Worm (Caenorhabditis elegans) whole organism, L4 larva: Measurements from ENCODE around the gene T09F5.20.

Source experiments
- D1046.2 ChIP-seq: fragments of 200-800 bp; sonication (Bioruptor generic); IDR thresholded peaks from 2 replicates; pipeline ENCODE4 v1.3.6; 2022; ENCODE audit warnings: missing genetic modification characterization, missing compliant biosample characterization
- F10B5.3 ChIP-seq: sonication (generic microtip); optimal IDR thresholded peaks from 2 replicates; lab custom pipeline; 2016; ENCODE audit warnings: mild to moderate bottlenecking, missing genetic modification characterization, missing compliant biosample characterization
- F26F4.8 ChIP-seq: fragments of 200-800 bp; sonication (Bioruptor generic); conservative IDR thresholded peaks from 2 replicates; pipeline ENCODE4 v1.3.6; 2022; ENCODE audit warnings: missing genetic modification characterization, missing compliant biosample characterization
- F49E8.2 ChIP-seq: sonication (generic microtip); optimal IDR thresholded peaks from 2 replicates; lab custom pipeline; 2016; ENCODE audit warnings: missing compliant biosample characterization, mild to moderate bottlenecking, missing genetic modification characterization, borderline replicate concordance
- T20F7.1 ChIP-seq: fragments of 200-800 bp; sonication (Bioruptor generic); optimal IDR thresholded peaks from 2 replicates; lab custom pipeline; 2018; ENCODE audit warnings: mild to moderate bottlenecking, missing genetic modification characterization, missing compliant biosample characterization
- T26A8.4 ChIP-seq: fragments of 200-800 bp; sonication (Bioruptor generic); IDR thresholded peaks from 2 replicates; pipeline ENCODE4 v1.3.6; 2022; ENCODE audit warnings: missing genetic modification characterization, missing compliant biosample characterization
- Y48G9A.11 ChIP-seq: fragments of 200-800 bp; sonication (Bioruptor generic); IDR thresholded peaks from 2 replicates; pipeline ENCODE4 v1.3.6; 2022; ENCODE audit warnings: missing genetic modification reagents, missing genetic modification characterization, missing compliant biosample characterization
- Y75B8A.6 ChIP-seq: fragments of 200-800 bp; sonication (Bioruptor generic); IDR thresholded peaks from 2 replicates; pipeline ENCODE4 v1.3.6; 2022; ENCODE audit warnings: missing genetic modification reagents, missing genetic modification characterization, missing compliant biosample characterization
- ZK337.2 ChIP-seq: fragments of 200-800 bp; sonication (Bioruptor generic); IDR thresholded peaks from 2 replicates; pipeline ENCODE4 v1.3.6; 2022; ENCODE audit warnings: missing genetic modification reagents, missing genetic modification characterization, missing compliant biosample characterization
- ama-1 ChIP-seq: fragments of 150-350 bp; optimal IDR thresholded peaks from 2 replicates; lab custom pipeline; 2014; ENCODE audit warnings: inconsistent platforms, mixed read lengths
- attf-4 ChIP-seq: sonication (generic microtip); optimal IDR thresholded peaks from 3 replicates; lab custom pipeline; 2017; ENCODE audit warnings: missing biosample characterization, missing genetic modification characterization
- ceh-20 ChIP-seq: fragments of 200-800 bp; sonication (Bioruptor generic); IDR thresholded peaks from 2 replicates; pipeline ENCODE4 v1.3.6; 2022; ENCODE audit warnings: missing genetic modification reagents, missing genetic modification characterization, missing compliant biosample characterization
- ceh-28 ChIP-seq: fragments of 150-350 bp; optimal IDR thresholded peaks from 2 replicates; lab custom pipeline; 2014; ENCODE audit warnings: missing biosample characterization, missing genetic modification reagents, missing genetic modification characterization
- daf-12 ChIP-seq: fragments of 150-350 bp; optimal IDR thresholded peaks from 2 replicates; lab custom pipeline; 2014; ENCODE audit warnings: missing biosample characterization, missing genetic modification reagents, missing genetic modification characterization
- dmd-8 ChIP-seq: fragments of 200-800 bp; sonication (Bioruptor generic); IDR thresholded peaks from 2 replicates; pipeline ENCODE4 v1.3.6; 2022; ENCODE audit warnings: missing genetic modification characterization, missing compliant biosample characterization
- dmd-9 ChIP-seq: fragments of 200-800 bp; sonication (Bioruptor generic); IDR thresholded peaks from 2 replicates; pipeline ENCODE4 v1.3.6; 2022; ENCODE audit warnings: missing genetic modification reagents, missing genetic modification characterization, missing compliant biosample characterization
- dpl-1 ChIP-seq: fragments of 150-350 bp; optimal IDR thresholded peaks from 2 replicates; lab custom pipeline; 2014; ENCODE audit warnings: missing biosample characterization, missing genetic modification reagents, missing genetic modification characterization
- dve-1 ChIP-seq: sonication (generic microtip); optimal IDR thresholded peaks from 2 replicates; lab custom pipeline; 2017; ENCODE audit warnings: antibody characterized with exemption, mild to moderate bottlenecking, missing genetic modification characterization, missing compliant biosample characterization; ENCODE audit not compliant: insufficient read depth
- fos-1 ChIP-seq: fragments of 150-350 bp; optimal IDR thresholded peaks from 2 replicates; lab custom pipeline; 2014; ENCODE audit warnings: missing biosample characterization, missing genetic modification characterization
- gei-8 ChIP-seq: fragments of 200-800 bp; sonication (Bioruptor generic); optimal IDR thresholded peaks from 2 replicates; lab custom pipeline; 2018; ENCODE audit warnings: mild to moderate bottlenecking, missing genetic modification characterization, missing compliant biosample characterization
- hif-1 ChIP-seq, 2 experiments: sonication (generic microtip); optimal IDR thresholded peaks; 2 replicates each; lab custom pipeline; 2016 to 2017; ENCODE audit warnings: missing compliant biosample characterization in 2 of 2, missing genetic modification characterization in 2 of 2, missing genetic modification reagents in 2 of 2, missing genotype in 2 of 2, mild to moderate bottlenecking in 1 of 2
- lin-15B ChIP-seq: fragments of 150-350 bp; sonication (generic microtip); optimal IDR thresholded peaks from 3 replicates; lab custom pipeline; 2014; ENCODE audit warnings: missing biosample characterization, missing genetic modification characterization
- lin-38 ChIP-seq: fragments of 200-800 bp; sonication (Bioruptor generic); IDR thresholded peaks from 2 replicates; pipeline ENCODE4 v1.3.6; 2022; ENCODE audit warnings: missing genetic modification reagents, missing genetic modification characterization, missing compliant biosample characterization
- lin-39 ChIP-seq: fragments of 150-350 bp; optimal IDR thresholded peaks from 2 replicates; lab custom pipeline; 2014; ENCODE audit warnings: missing biosample characterization, missing genetic modification reagents, missing genetic modification characterization
- lir-3 ChIP-seq: sonication (generic microtip); optimal IDR thresholded peaks from 2 replicates; lab custom pipeline; 2016; ENCODE audit warnings: mild to moderate bottlenecking, missing genetic modification characterization, missing compliant biosample characterization
- lsy-2 ChIP-seq, 2 experiments: fragments of 150-350 bp in 1 of 2; sonication (generic microtip) in 1 of 2; optimal IDR thresholded peaks; 2 replicates each; lab custom pipeline; 2014 to 2017; ENCODE audit warnings: missing biosample characterization in 2 of 2, missing genetic modification characterization in 2 of 2
- madf-5 ChIP-seq, 2 experiments: fragments of 200-800 bp; sonication (Bioruptor generic); IDR thresholded peaks; 2 replicates each; pipeline ENCODE4 v1.3.6; 2022; ENCODE audit warnings: missing compliant biosample characterization in 2 of 2, missing genetic modification characterization in 2 of 2
- mdl-1 ChIP-seq, 2 experiments: fragments of 150-350 bp in 1 of 2; sonication (generic microtip) in 1 of 2; optimal IDR thresholded peaks; 2 replicates each; lab custom pipeline; 2014 to 2017; ENCODE audit warnings: missing biosample characterization in 2 of 2, missing genetic modification characterization in 2 of 2
- mep-1 ChIP-seq: fragments of 150-350 bp; sonication (generic microtip); optimal IDR thresholded peaks from 3 replicates; lab custom pipeline; 2014; ENCODE audit warnings: missing biosample characterization, missing genetic modification characterization
- mes-2 ChIP-seq: sonication (generic microtip); optimal IDR thresholded peaks from 2 replicates; lab custom pipeline; 2016; ENCODE audit warnings: missing genotype, mild to moderate bottlenecking, missing genetic modification characterization, missing compliant biosample characterization; ENCODE audit not compliant: poor library complexity, severe bottlenecking
- nhr-10 ChIP-seq: fragments of 150-350 bp; optimal IDR thresholded peaks from 2 replicates; lab custom pipeline; 2014; ENCODE audit warnings: missing biosample characterization, missing genetic modification characterization
- nhr-102 ChIP-seq: sonication (generic microtip); optimal IDR thresholded peaks from 2 replicates; lab custom pipeline; 2016; ENCODE audit warnings: mild to moderate bottlenecking, missing genetic modification characterization, moderate library complexity, missing compliant biosample characterization
- nhr-11 ChIP-seq: fragments of 150-350 bp; optimal IDR thresholded peaks from 2 replicates; lab custom pipeline; 2014; ENCODE audit warnings: missing biosample characterization, missing genetic modification characterization
- nhr-111 ChIP-seq: fragments of 200-800 bp; sonication (Bioruptor generic); optimal IDR thresholded peaks from 2 replicates; lab custom pipeline; 2018; ENCODE audit warnings: mild to moderate bottlenecking, missing genetic modification characterization, missing compliant biosample characterization
- nhr-28 ChIP-seq: fragments of 150-350 bp; optimal IDR thresholded peaks from 2 replicates; lab custom pipeline; 2014; ENCODE audit warnings: missing biosample characterization, missing genetic modification characterization
- nhr-42 ChIP-seq: fragments of 200-800 bp; sonication (Bioruptor generic); IDR thresholded peaks from 2 replicates; pipeline ENCODE4 v1.3.6; 2022; ENCODE audit warnings: missing genetic modification characterization, missing compliant biosample characterization
- nhr-6 ChIP-seq: fragments of 150-350 bp; optimal IDR thresholded peaks from 2 replicates; lab custom pipeline; 2014; ENCODE audit warnings: missing biosample characterization, missing genetic modification characterization
- nhr-76 ChIP-seq: fragments of 150-350 bp; optimal IDR thresholded peaks from 2 replicates; lab custom pipeline; 2014; ENCODE audit warnings: missing biosample characterization, missing genetic modification characterization
- nhr-77 ChIP-seq: fragments of 150-350 bp; optimal IDR thresholded peaks from 2 replicates; lab custom pipeline; 2014; ENCODE audit warnings: missing biosample characterization, missing genetic modification characterization
- sdz-12 ChIP-seq: fragments of 200-800 bp; sonication (Bioruptor generic); optimal IDR thresholded peaks from 2 replicates; lab custom pipeline; 2018; ENCODE audit warnings: mild to moderate bottlenecking, missing genetic modification characterization, missing compliant biosample characterization
- snpc-1.2 ChIP-seq: fragments of 200-800 bp; sonication (Bioruptor generic); IDR thresholded peaks from 2 replicates; pipeline ENCODE4 v1.3.6; 2022; ENCODE audit warnings: missing genetic modification reagents, missing genetic modification characterization, missing compliant biosample characterization
- snpc-4 ChIP-seq: fragments of 150-350 bp; optimal IDR thresholded peaks from 2 replicates; lab custom pipeline; 2014; ENCODE audit warnings: missing biosample characterization, missing genetic modification characterization
- spr-3 ChIP-seq: fragments of 200-800 bp; sonication (Bioruptor generic); optimal IDR thresholded peaks from 2 replicates; lab custom pipeline; 2018; ENCODE audit warnings: mild to moderate bottlenecking, missing genetic modification characterization, missing compliant biosample characterization
- tag-97 ChIP-seq: fragments of 200-800 bp; sonication (Bioruptor generic); IDR thresholded peaks from 2 replicates; pipeline ENCODE4 v1.3.6; 2022; ENCODE audit warnings: missing genetic modification characterization, missing compliant biosample characterization
- tra-1 ChIP-seq: fragments of 200-800 bp; sonication (Bioruptor generic); IDR thresholded peaks from 2 replicates; pipeline ENCODE4 v1.3.6; 2022; ENCODE audit warnings: missing genetic modification reagents, missing genetic modification characterization, missing compliant biosample characterization
- unc-130 ChIP-seq: sonication (generic microtip); optimal IDR thresholded peaks from 2 replicates; lab custom pipeline; 2016; ENCODE audit warnings: missing genetic modification reagents, missing genetic modification characterization, missing compliant biosample characterization
- unc-62 ChIP-seq, 3 experiments: fragments of 150-350 bp in 1 of 3; sonication (generic microtip); optimal IDR thresholded peaks in 2 of 3; peaks in 1 of 3; 1 replicate in 1 of 3; 2 replicates in 2 of 3; lab custom pipeline; 2014 to 2017; ENCODE audit warnings: missing biosample characterization in 3 of 3, missing genetic modification characterization in 3 of 3, missing genetic modification reagents in 3 of 3, missing genotype in 1 of 3
- zag-1 ChIP-seq: fragments of 150-350 bp; optimal IDR thresholded peaks from 2 replicates; lab custom pipeline; 2014; ENCODE audit warnings: missing biosample characterization, missing genetic modification characterization
- zip-11 ChIP-seq: fragments of 200-800 bp; sonication (Bioruptor generic); IDR thresholded peaks from 2 replicates; pipeline ENCODE4 v1.3.6; 2022; ENCODE audit warnings: missing genetic modification characterization, missing compliant biosample characterization
- zip-2 ChIP-seq: fragments of 150-350 bp; optimal IDR thresholded peaks from 2 replicates; lab custom pipeline; 2014; ENCODE audit warnings: missing biosample characterization, missing genetic modification characterization

The T09F5.20 gene

ce11 chrV:15190903-15191302 is 43.2 kb upstream of the T09F5.20 start, which contains the start of gene Y75B12B.11 (continued):
- TF ChIP-seq Y48G9A.11 (GFP tag; lab: Robert Waterston, UW) (peak; percentile 91), nhr-10 (tag; lab: Kevin White, UChicago) (peak; percentile 39), lsy-2 (tag; optimal IDR thresholded peaks at IDR 0.05; lab: Kevin White, UChicago) (peak in 1 of 2 experiments; percentile 79), nhr-111 (GFP tag; lab: Kevin White, UChicago) (peak; percentile 98), F49E8.2 (tag; lab: Kevin White, UChicago) (peak; percentile 96)
- TF ChIP-seq, all 104 proteins: peak for 81

DNA sequence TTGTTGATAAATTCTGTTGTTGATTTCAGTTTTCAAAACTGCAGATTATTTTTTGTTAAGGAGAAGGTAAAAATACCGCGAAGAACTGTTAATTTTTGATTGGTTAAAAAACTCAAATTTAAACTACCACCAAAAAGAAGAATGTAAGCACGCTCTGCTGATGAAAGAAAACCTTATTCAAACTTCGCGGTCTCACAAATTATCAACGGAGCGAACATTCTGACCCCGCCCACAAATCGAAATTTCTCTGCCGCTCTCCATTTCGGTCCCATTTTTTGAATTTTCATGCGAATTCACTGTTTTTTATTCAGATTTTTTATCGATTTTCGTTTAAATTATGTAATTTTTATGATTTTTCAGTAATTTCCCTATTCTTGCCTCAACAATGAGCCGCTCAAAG is 41.9 kb upstream of the T09F5.20 start, which contains the start of gene cyn-3:
Gene cyn-3, plus strand, starts transcription at position 361 of the 400 bp plus-strand sequence.
- TF ChIP-seq daf-12 (tag; lab: Kevin White, UChicago), result no peak
- TF ChIP-seq ceh-20 (GFP tag; lab: Robert Waterston, UW), result no peak
- no peak for TF ChIP-seq D1046.2
- TF ChIP-seq nhr-102 (tag; lab: Kevin White, UChicago), result peak; percentile 41
- peak in 1 of 2 experiments; percentile 85 for TF ChIP-seq unc-62 (GFP tag; optimal IDR thresholded peaks at IDR 0.05 in 1 of 2; lab: Kevin White, UChicago)
- no peak for TF ChIP-seq unc-62 (tag; optimal IDR thresholded peaks at IDR 0.05; lab: Kevin White, UChicago)
- peak; percentile 68 for TF ChIP-seq T26A8.4
- TF ChIP-seq T20F7.1 (GFP tag; lab: Kevin White, UChicago), result peak; percentile 77
- TF ChIP-seq mes-2 (tag; lab: Kevin White, UChicago), result peak; percentile 92
- peak; percentile 69 for TF ChIP-seq nhr-11 (tag; lab: Kevin White, UChicago)
- peak; percentile 31 for TF ChIP-seq unc-130 (GFP tag; lab: Kevin White, UChicago)
- TF ChIP-seq lin-15B (tag; lab: Kevin White, UChicago), result peak; percentile 46
- TF ChIP-seq F26F4.8 (GFP tag; lab: Robert Waterston, UW), result no peak
- no peak for TF ChIP-seq Y48G9A.11 (GFP tag; lab: Robert Waterston, UW)
- TF ChIP-seq nhr-77, result peak; percentile 82
- peak in 1 of 2 experiments; percentile 31 for TF ChIP-seq mdl-1 (tag; optimal IDR thresholded peaks at IDR 0.05; lab: Kevin White, UChicago)
- peak; percentile 99 for TF ChIP-seq dpl-1 (GFP tag; lab: Kevin White, UChicago)
- no peak for TF ChIP-seq ZK337.2 (GFP tag; lab: Robert Waterston, UW)
- TF ChIP-seq zag-1, result no peak
- no peak for TF ChIP-seq zip-2 (tag; lab: Kevin White, UChicago)
- no peak for TF ChIP-seq lin-39 (tag; lab: Kevin White, UChicago)
- TF ChIP-seq ceh-28, result no peak
- no peak for TF ChIP-seq gei-8 (GFP tag; lab: Kevin White, UChicago)
- no peak for TF ChIP-seq F10B5.3 (tag; lab: Kevin White, UChicago)
- peak; percentile 86 for TF ChIP-seq mep-1 (tag; lab: Kevin White, UChicago)
- TF ChIP-seq ama-1 (lab: Kevin White, UChicago), result peak; percentile 2
- TF ChIP-seq tra-1 (GFP tag; lab: Robert Waterston, UW), result no peak
- no peak for TF ChIP-seq zip-11 (GFP tag; lab: Robert Waterston, UW)
- peak in 1 of 2 experiments; percentile 60 for TF ChIP-seq hif-1 (tag; optimal IDR thresholded peaks at IDR 0.05; lab: Kevin White, UChicago)
- TF ChIP-seq lin-38 (GFP tag; lab: Robert Waterston, UW), result peak; percentile 98
- TF ChIP-seq dmd-8 (GFP tag; lab: Robert Waterston, UW), result no peak
- peak; percentile 59 for TF ChIP-seq nhr-28 (tag; lab: Kevin White, UChicago)
- TF ChIP-seq fos-1 (tag; lab: Kevin White, UChicago), result no peak
- TF ChIP-seq madf-5 (GFP tag; IDR thresholded peaks at IDR 0.05; lab: Robert Waterston, UW), result no peak
- no peak for TF ChIP-seq Y75B8A.6 (GFP tag; lab: Robert Waterston, UW)
- TF ChIP-seq snpc-4 (tag; lab: Kevin White, UChicago), result no peak
- TF ChIP-seq dve-1 (tag; lab: Kevin White, UChicago), result peak; percentile 92
- TF ChIP-seq nhr-42 (GFP tag; lab: Robert Waterston, UW), result no peak
- TF ChIP-seq attf-4 (tag; lab: Kevin White, UChicago), result no peak
- no peak for TF ChIP-seq nhr-76 (tag; lab: Kevin White, UChicago)
- TF ChIP-seq snpc-1.2 (GFP tag; lab: Robert Waterston, UW), result peak; percentile 28; the same call in 1 of the 2 replicates
- no peak for TF ChIP-seq spr-3 (GFP tag; lab: Kevin White, UChicago)
- TF ChIP-seq lir-3 (tag; lab: Kevin White, UChicago), result no peak
- peak; percentile 99 for TF ChIP-seq nhr-6 (tag; lab: Kevin White, UChicago)
- TF ChIP-seq sdz-12 (GFP tag; lab: Kevin White, UChicago), result no peak
- TF ChIP-seq tag-97 (GFP tag; lab: Robert Waterston, UW), result no peak
- TF ChIP-seq dmd-9, result peak; percentile 59; the same call in 1 of the 2 replicates
